Fruit fly (Drosophila melanogaster): ENCODE measurements around the gene robl37BC.
A peak's percentile ranks its signal among the peaks of the same experiment; 100 is the strongest.

Gene robl37BC

DNA sequence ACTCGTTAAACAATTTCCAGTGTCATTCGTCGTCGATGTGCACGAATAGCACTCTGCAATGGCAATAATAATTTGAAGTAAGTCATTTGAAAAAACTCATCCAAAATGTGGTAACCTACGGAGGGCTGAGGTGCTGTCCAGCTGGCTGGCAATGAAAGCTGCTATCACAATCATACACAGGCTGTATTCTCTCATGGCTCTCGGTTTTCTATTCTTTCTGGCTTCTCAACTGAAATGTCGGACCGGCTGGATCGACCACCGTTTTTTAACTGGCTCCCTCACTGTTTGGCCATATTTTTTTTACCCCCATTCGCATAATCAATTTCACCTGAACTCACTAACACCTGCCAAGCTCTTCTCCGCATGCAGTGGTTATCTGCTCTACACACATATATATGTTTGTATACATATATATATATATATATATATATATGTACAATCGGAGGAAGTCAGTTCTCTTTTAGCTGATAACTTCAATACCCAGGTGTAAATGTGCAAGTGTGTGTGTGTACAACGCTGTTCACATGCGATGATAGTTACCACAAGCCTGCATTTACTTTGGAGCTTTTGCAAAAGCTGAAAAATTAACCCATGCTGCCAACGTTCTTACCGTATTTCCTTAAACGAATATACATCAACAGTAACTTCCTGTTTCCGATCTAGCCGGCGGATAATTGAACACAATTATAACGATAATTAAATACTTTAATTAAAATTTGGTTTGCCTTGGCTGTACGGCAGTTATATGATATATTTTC lies 14.8 kb upstream of the robl37BC start, which contains the start of gene CG10650 (continued):
- TF ChIP-seq lov (optimal IDR thresholded peaks at IDR 0.05) (no peak), lov (GFP tag; IDR thresholded peaks at IDR 0.05) (no peak), wor (GFP tag; IDR thresholded peaks at IDR 0.05) (no peak), maf-S (GFP tag; optimal IDR thresholded peaks at IDR 0.05) (no peak), CG4424 (GFP tag; optimal IDR thresholded peaks at IDR 0.05) (no peak), scrt (GFP tag; optimal IDR thresholded peaks at IDR 0.05) (no peak), HLH4C (GFP tag; IDR thresholded peaks at IDR 0.05; ENCODE audit: partially characterized antibody) (no peak), C15 (GFP tag; IDR thresholded peaks at IDR 0.05) (no peak), mirr (GFP tag; optimal IDR thresholded peaks at IDR 0.05) (no peak), Ada2b (GFP tag; IDR thresholded peaks at IDR 0.05) (no peak), CG10959 (GFP tag; IDR thresholded peaks at IDR 0.05) (no peak), CG4360 (GFP tag; IDR thresholded peaks at IDR 0.05) (no peak), HLH54F (GFP tag; optimal IDR thresholded peaks at IDR 0.05) (no peak), YL-1 (GFP tag; optimal IDR thresholded peaks at IDR 0.05) (no peak), Side (GFP tag; optimal IDR thresholded peaks at IDR 0.05) (no peak), CG1792 (GFP tag; optimal IDR thresholded peaks at IDR 0.05) (no peak), CG7271 (tag; optimal IDR thresholded peaks at IDR 0.05) (no peak), gem (tag; optimal IDR thresholded peaks at IDR 0.05) (no peak), abd-A (tag; optimal IDR thresholded peaks at IDR 0.05) (no peak), CG17361 (GFP tag; IDR thresholded peaks at IDR 0.05) (no peak), Awh (GFP tag; IDR thresholded peaks at IDR 0.05) (no peak), otp (GFP tag; IDR thresholded peaks at IDR 0.05) (0 out of 3 replicates have a peak, but pooled peaks have one; percentile 19), amos (GFP tag; IDR thresholded peaks at IDR 0.05; ENCODE audit: partially characterized antibody) (no peak), sob (GFP tag; IDR thresholded peaks at IDR 0.05) (no peak), CG11504 (tag; optimal IDR thresholded peaks at IDR 0.05) (no peak), CG32532 (GFP tag; IDR thresholded peaks at IDR 0.05) (no peak), CG11723 (GFP tag; optimal IDR thresholded peaks at IDR 0.05) (no peak), CG6254 (GFP tag; optimal IDR thresholded peaks at IDR 0.05) (no peak), CG4404 (GFP tag; IDR thresholded peaks at IDR 0.05) (no peak), stwl (tag; optimal IDR thresholded peaks at IDR 0.05) (no peak), Hey (tag; optimal IDR thresholded peaks at IDR 0.05) (peak; percentile 36), Hr3 (GFP tag; optimal IDR thresholded peaks at IDR 0.05) (no peak), CG11093 (GFP tag; IDR thresholded peaks at IDR 0.05) (no peak), Hmr (GFP tag; optimal IDR thresholded peaks at IDR 0.05) (no peak), CG14965 (GFP tag; optimal IDR thresholded peaks at IDR 0.05; ENCODE audit: borderline replicate concordance) (no peak), gsb (GFP tag; IDR thresholded peaks at IDR 0.05) (no peak), CG31224 (GFP tag; IDR thresholded peaks at IDR 0.05) (no peak), CG5953 (GFP tag; IDR thresholded peaks at IDR 0.05) (no peak), dati (GFP tag; IDR thresholded peaks at IDR 0.05) (no peak), CG31388 (GFP tag; optimal IDR thresholded peaks at IDR 0.05) (no peak), CG6813 (GFP tag; optimal IDR thresholded peaks at IDR 0.05) (peak; percentile 5), vvl (GFP tag; IDR thresholded peaks at IDR 0.05) (no peak), CG6175 (GFP tag; IDR thresholded peaks at IDR 0.05) (no peak)

Measured in whole organism, embryonic.